Worm (Caenorhabditis elegans): ENCODE measurements around the gene ostf-4.

ce11 chrIII:10338992-10339852, 20.9 kb upstream of the ostf-4 start:
- TF ChIP-seq R02D3.7 (tag; optimal IDR thresholded peaks at IDR 0.05) (no peak), mab-5 (tag; optimal IDR thresholded peaks at IDR 0.05) (no peak), snpc-4 (tag; optimal IDR thresholded peaks at IDR 0.05) (no peak), nhr-11 (tag; optimal IDR thresholded peaks at IDR 0.05) (no peak), unc-55 (GFP tag; optimal IDR thresholded peaks at IDR 0.05) (no peak), ama-1 (optimal IDR thresholded peaks at IDR 0.05) (no peak), ztf-11 (tag; optimal IDR thresholded peaks at IDR 0.05) (no peak), lsy-2 (tag; optimal IDR thresholded peaks at IDR 0.05) (no peak), alr-1 (tag; optimal IDR thresholded peaks at IDR 0.05) (no peak)

Measured in whole organism, L2 larva.